Worm (Caenorhabditis elegans): ENCODE data around the gene T22B7.22.
A peak's percentile ranks its signal among the peaks of the same experiment; 100 is the strongest.

The T22B7.22 gene

ce11 chrX:5696197-5696596, 36.4 kb downstream of the T22B7.22 start (continued):
- TF ChIP-seq zim-3 (tag; optimal IDR thresholded peaks at IDR 0.05) (no peak), atf-7 (tag; optimal IDR thresholded peaks at IDR 0.05) (peak; percentile 43), attf-6 (GFP tag; IDR thresholded peaks at IDR 0.05) (no peak), mcd-1 (GFP tag; IDR thresholded peaks at IDR 0.05) (0 out of 2 replicates have a peak, but pooled peaks have one; percentile 32), F23B12.7 (tag; optimal IDR thresholded peaks at IDR 0.05; ENCODE audit: insufficient read depth) (no peak), F39B2.1 (GFP tag; IDR thresholded peaks at IDR 0.05) (no peak), ztf-6 (GFP tag; IDR thresholded peaks at IDR 0.05) (no peak), ccch-3 (GFP tag; optimal IDR thresholded peaks at IDR 0.05) (no peak), K12H6.12 (tag; optimal IDR thresholded peaks at IDR 0.05) (no peak), Y56A3A.18 (GFP tag; IDR thresholded peaks at IDR 0.05) (no peak), snpc-3.4 (tag; optimal IDR thresholded peaks at IDR 0.05) (no peak), tlf-1 (GFP tag; optimal IDR thresholded peaks at IDR 0.05) (no peak), K11D2.4 (GFP tag; IDR thresholded peaks at IDR 0.05) (peak; percentile 49), zfh-2 (GFP tag; conservative IDR thresholded peaks at IDR 0.05) (peak; percentile 64), let-526 (GFP tag; IDR thresholded peaks at IDR 0.05) (0 out of 2 replicates have a peak, but pooled peaks have one; percentile 11), chd-7 (tag; optimal IDR thresholded peaks at IDR 0.05) (peak; percentile 18), cebp-1 (GFP tag; IDR thresholded peaks at IDR 0.05) (0 out of 2 replicates have a peak, but pooled peaks have one; percentile 21), cebp-1 (tag; optimal IDR thresholded peaks at IDR 0.05) (no peak), lsl-1 (GFP tag; optimal IDR thresholded peaks at IDR 0.05) (no peak), ztf-3 (GFP tag; optimal IDR thresholded peaks at IDR 0.05) (no peak), Y67H2A.10 (GFP tag; conservative IDR thresholded peaks at IDR 0.05) (no peak), aptf-2 (GFP tag; conservative IDR thresholded peaks at IDR 0.05) (no peak), egl-44 (GFP tag; IDR thresholded peaks at IDR 0.05) (peak; percentile 51; the same call in 1 of the 2 replicates), nhr-90 (tag; optimal IDR thresholded peaks at IDR 0.05) (peak; percentile 21), somi-1 (GFP tag; optimal IDR thresholded peaks at IDR 0.05) (peak; percentile 34), lin-40 (tag; optimal IDR thresholded peaks at IDR 0.05) (peak; percentile 34), pbrm-1 (GFP tag; IDR thresholded peaks at IDR 0.05) (0 out of 2 replicates have a peak, but pooled peaks have one; percentile 14), ztf-22 (GFP tag; optimal IDR thresholded peaks at IDR 0.05) (peak; percentile 43), ZK185.1 (tag; optimal IDR thresholded peaks at IDR 0.05; ENCODE audit: poor library complexity, severe bottlenecking) (peak; percentile 19), ets-4 (GFP tag; optimal IDR thresholded peaks at IDR 0.05) (peak; percentile 75)

- TF ChIP-seq ztf-28 (GFP tag; IDR thresholded peaks at IDR 0.05) (no peak), let-526 (GFP tag; IDR thresholded peaks at IDR 0.05) (no peak), madf-8 (GFP tag; conservative IDR thresholded peaks at IDR 0.05) (no peak), lir-1 (GFP tag; conservative IDR thresholded peaks at IDR 0.05) (no peak), Y95B8A.8 (GFP tag; IDR thresholded peaks at IDR 0.05) (no peak), let-607 (tag; optimal IDR thresholded peaks at IDR 0.05) (no peak), F33H1.4 (GFP tag; IDR thresholded peaks at IDR 0.05) (no peak), Y79H2A.3 (GFP tag; conservative IDR thresholded peaks at IDR 0.05) (no peak), nfya-1 (tag; optimal IDR thresholded peaks at IDR 0.05; ENCODE audit: borderline replicate concordance, insufficient read depth) (no peak), hmg-20 (GFP tag; IDR thresholded peaks at IDR 0.05) (no peak), madf-6 (GFP tag; IDR thresholded peaks at IDR 0.05) (no peak), ceh-40 (GFP tag; IDR thresholded peaks at IDR 0.05) (no peak), ztf-3 (GFP tag; optimal IDR thresholded peaks at IDR 0.05) (no peak), F37B4.10 (GFP tag; IDR thresholded peaks at IDR 0.05) (no peak), Y53F4B.3 (GFP tag; IDR thresholded peaks at IDR 0.05) (no peak), ztf-25 (GFP tag; IDR thresholded peaks at IDR 0.05) (no peak)
Measured at ce11 chrX:5697208-5697607, 37.4 kb downstream of the T22B7.22 start, which contains the start of gene W01C8.5. Gene W01C8.5 (minus strand): TSS chrX:5697308.
